Worm (Caenorhabditis elegans) whole organism, late embryonic: ENCODE data around the gene Y54G2A.40.

Source experiments
- C08G9.2 ChIP-seq: sonication (generic microtip); optimal IDR thresholded peaks from 2 replicates; lab custom pipeline; 2016; ENCODE audit warnings: mild to moderate bottlenecking, missing genetic modification characterization, moderate library complexity, missing compliant biosample characterization
- C38D4.7 ChIP-seq: fragments of 200-800 bp; sonication (Bioruptor generic); optimal IDR thresholded peaks from 2 replicates; lab custom pipeline; 2018; ENCODE audit warnings: mild to moderate bottlenecking, missing genetic modification characterization, moderate library complexity, missing compliant biosample characterization
- F13H6.1 ChIP-seq: sonication (generic microtip); optimal IDR thresholded peaks from 2 replicates; lab custom pipeline; 2016; ENCODE audit warnings: missing genetic modification characterization, missing compliant biosample characterization
- K02D7.2 ChIP-seq: sonication (generic microtip); optimal IDR thresholded peaks from 2 replicates; lab custom pipeline; 2017; ENCODE audit warnings: mild to moderate bottlenecking, missing genetic modification characterization, missing compliant biosample characterization
- T23F11.4 ChIP-seq: fragments of 200-800 bp; sonication (Bioruptor generic); optimal IDR thresholded peaks from 2 replicates; lab custom pipeline; 2018; ENCODE audit warnings: mild to moderate bottlenecking, missing genetic modification characterization, missing compliant biosample characterization
- Y22D7AL.16 ChIP-seq: sonication (generic microtip); optimal IDR thresholded peaks from 2 replicates; lab custom pipeline; 2016; ENCODE audit warnings: missing genetic modification characterization, missing compliant biosample characterization
- ama-1 ChIP-seq: fragments of 150-350 bp; optimal IDR thresholded peaks from 2 replicates; lab custom pipeline; 2014
- ceh-14 ChIP-seq: sonication (generic microtip); optimal IDR thresholded peaks from 2 replicates; lab custom pipeline; 2016; ENCODE audit warnings: missing genotype, missing genetic modification characterization, missing compliant biosample characterization
- ceh-18 ChIP-seq: sonication (generic microtip); optimal IDR thresholded peaks from 2 replicates; lab custom pipeline; 2016; ENCODE audit warnings: missing genetic modification characterization, missing compliant biosample characterization
- ceh-2 ChIP-seq: sonication (generic microtip); optimal IDR thresholded peaks from 2 replicates; lab custom pipeline; 2016; ENCODE audit warnings: missing genotype, missing genetic modification characterization, missing compliant biosample characterization
- ceh-24 ChIP-seq: sonication (generic microtip); optimal IDR thresholded peaks from 2 replicates; lab custom pipeline; 2016; ENCODE audit warnings: mild to moderate bottlenecking, missing genetic modification characterization, missing compliant biosample characterization
- ceh-34 ChIP-seq: sonication (generic microtip); optimal IDR thresholded peaks from 2 replicates; lab custom pipeline; 2016; ENCODE audit warnings: mild to moderate bottlenecking, missing genetic modification characterization, missing compliant biosample characterization
- che-1 ChIP-seq: sonication (generic microtip); optimal IDR thresholded peaks from 2 replicates; lab custom pipeline; 2016; ENCODE audit warnings: mild to moderate bottlenecking, missing genetic modification characterization, missing compliant biosample characterization
- dmd-4 ChIP-seq: sonication (generic microtip); optimal IDR thresholded peaks from 2 replicates; lab custom pipeline; 2016; ENCODE audit warnings: borderline replicate concordance, missing genetic modification characterization, missing compliant biosample characterization
- dve-1 ChIP-seq: sonication (generic microtip); optimal IDR thresholded peaks from 2 replicates; lab custom pipeline; 2017; ENCODE audit warnings: antibody characterized with exemption, mild to moderate bottlenecking, missing genetic modification characterization, missing compliant biosample characterization
- elt-4 ChIP-seq: sonication (generic microtip); optimal IDR thresholded peaks from 2 replicates; lab custom pipeline; 2016; ENCODE audit warnings: missing genetic modification characterization, missing compliant biosample characterization
- fax-1 ChIP-seq: sonication (generic microtip); optimal IDR thresholded peaks from 2 replicates; lab custom pipeline; 2016; ENCODE audit warnings: missing genotype, missing genetic modification characterization, missing compliant biosample characterization
- gmeb-2 ChIP-seq: sonication (generic microtip); optimal IDR thresholded peaks from 2 replicates; lab custom pipeline; 2016; ENCODE audit warnings: missing genetic modification characterization, inconsistent platforms, missing compliant biosample characterization
- hlh-15 ChIP-seq: sonication (generic microtip); optimal IDR thresholded peaks from 2 replicates; lab custom pipeline; 2016; ENCODE audit warnings: missing genetic modification characterization, missing compliant biosample characterization
- hlh-30 ChIP-seq: sonication (generic microtip); optimal IDR thresholded peaks from 2 replicates; lab custom pipeline; 2017; ENCODE audit warnings: antibody characterized with exemption, missing genetic modification characterization, missing compliant biosample characterization; ENCODE audit not compliant: insufficient read depth
- hlh-8 ChIP-seq: sonication (generic microtip); optimal IDR thresholded peaks from 2 replicates; lab custom pipeline; 2016; ENCODE audit warnings: missing genotype, missing genetic modification characterization, missing compliant biosample characterization
- lin-11 ChIP-seq: fragments of 200-800 bp; sonication (Bioruptor generic); optimal IDR thresholded peaks from 2 replicates; lab custom pipeline; 2018; ENCODE audit warnings: mild to moderate bottlenecking, missing genetic modification characterization, missing compliant biosample characterization
- madf-2 ChIP-seq: sonication (generic microtip); optimal IDR thresholded peaks from 2 replicates; lab custom pipeline; 2017; ENCODE audit warnings: missing genetic modification characterization, missing compliant biosample characterization
- mec-3 ChIP-seq: sonication (generic microtip); optimal IDR thresholded peaks from 2 replicates; lab custom pipeline; 2016; ENCODE audit warnings: borderline replicate concordance, missing genetic modification characterization, missing compliant biosample characterization
- nhr-11 ChIP-seq: fragments of 150-350 bp; optimal IDR thresholded peaks from 2 replicates; lab custom pipeline; 2014; ENCODE audit warnings: missing biosample characterization, missing genetic modification characterization
- nhr-232 ChIP-seq: sonication (generic microtip); optimal IDR thresholded peaks from 2 replicates; lab custom pipeline; 2016; ENCODE audit warnings: missing genetic modification characterization, missing compliant biosample characterization
- odd-2 ChIP-seq: sonication (generic microtip); optimal IDR thresholded peaks from 2 replicates; lab custom pipeline; 2017; ENCODE audit warnings: antibody characterized with exemption, mild to moderate bottlenecking, missing genetic modification characterization, missing compliant biosample characterization
- pat-9 ChIP-seq: fragments of 200-800 bp; sonication (Bioruptor generic); optimal IDR thresholded peaks from 2 replicates; lab custom pipeline; 2018; ENCODE audit warnings: mild to moderate bottlenecking, missing genetic modification characterization, moderate library complexity, missing compliant biosample characterization
- pha-2 ChIP-seq: sonication (generic microtip); optimal IDR thresholded peaks from 2 replicates; lab custom pipeline; 2017; ENCODE audit warnings: mild to moderate bottlenecking, missing genetic modification characterization, missing compliant biosample characterization
- ref-2 ChIP-seq: sonication (generic microtip); optimal IDR thresholded peaks from 2 replicates; lab custom pipeline; 2016; ENCODE audit warnings: missing genetic modification characterization, missing compliant biosample characterization
- rnt-1 ChIP-seq: sonication (generic microtip); optimal IDR thresholded peaks from 2 replicates; lab custom pipeline; 2016; ENCODE audit warnings: missing genetic modification characterization, missing compliant biosample characterization
- sdc-2 ChIP-seq: sonication (generic microtip); optimal IDR thresholded peaks from 2 replicates; lab custom pipeline; 2016; ENCODE audit warnings: missing genotype, missing genetic modification characterization, missing compliant biosample characterization
- syd-9 ChIP-seq: sonication (generic microtip); optimal IDR thresholded peaks from 2 replicates; lab custom pipeline; 2016; ENCODE audit warnings: mild to moderate bottlenecking, missing genetic modification characterization, moderate library complexity, missing compliant biosample characterization
- tbx-2 ChIP-seq: sonication (generic microtip); optimal IDR thresholded peaks from 2 replicates; lab custom pipeline; 2016; ENCODE audit warnings: missing genetic modification characterization, missing compliant biosample characterization
- tbx-7 ChIP-seq: sonication (generic microtip); optimal IDR thresholded peaks from 2 replicates; lab custom pipeline; 2016; ENCODE audit warnings: missing genotype, missing genetic modification characterization, missing compliant biosample characterization
- unc-3 ChIP-seq, 2 experiments: fragments of 200-800 bp in 1 of 2; sonication (Bioruptor generic) in 1 of 2; sonication (generic microtip) in 1 of 2; conservative IDR thresholded peaks in 1 of 2; optimal IDR thresholded peaks in 1 of 2; 2 replicates each; pipeline versions ENCODE4 v1.3.6 to Lab custom; 2016 to 2022; ENCODE audit warnings: missing compliant biosample characterization in 2 of 2, missing genetic modification characterization in 2 of 2, missing genetic modification reagents in 1 of 2
- unc-42 ChIP-seq: sonication (generic microtip); optimal IDR thresholded peaks from 2 replicates; lab custom pipeline; 2016; ENCODE audit warnings: missing genotype, missing genetic modification characterization, missing compliant biosample characterization
- unc-86 ChIP-seq: sonication (generic microtip); optimal IDR thresholded peaks from 2 replicates; lab custom pipeline; 2016; ENCODE audit warnings: missing genetic modification characterization, missing compliant biosample characterization

Gene Y54G2A.40

DNA sequence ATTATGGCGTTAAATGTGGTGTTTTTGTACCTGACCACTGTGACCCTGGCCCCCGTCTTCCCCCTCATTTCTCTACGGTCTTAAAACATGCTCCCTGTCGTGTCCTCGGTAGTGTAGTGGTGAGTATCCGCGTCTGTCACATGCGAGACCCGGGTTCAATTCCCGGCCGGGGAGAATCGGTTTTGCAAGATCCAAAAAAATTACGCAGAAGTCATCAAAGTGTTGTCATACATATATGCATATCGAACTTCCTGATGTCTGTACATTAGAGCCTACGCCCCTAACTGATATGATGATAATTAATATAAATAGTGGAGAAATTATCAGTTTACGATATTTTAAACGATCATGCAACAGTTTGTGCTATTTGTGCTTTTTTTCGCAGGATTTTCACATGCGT is 40.8 kb upstream of the Y54G2A.40 start, which contains the start of gene Y54G2A.45 (continued):
- TF ChIP-seq ceh-2 (tag; lab: Kevin White, UChicago) (no peak), ceh-14 (tag; lab: Kevin White, UChicago) (no peak), unc-3 (GFP tag; conservative IDR thresholded peaks at IDR 0.05; lab: Robert Waterston, UW) (no peak), unc-3 (tag; optimal IDR thresholded peaks at IDR 0.05; lab: Kevin White, UChicago) (no peak), sdc-2 (tag; lab: Kevin White, UChicago) (peak; percentile 66), T23F11.4 (peak; percentile 17), dve-1 (tag; lab: Kevin White, UChicago) (peak; percentile 75), unc-86 (tag; lab: Kevin White, UChicago) (peak; percentile 51), C08G9.2 (tag; lab: Kevin White, UChicago) (no peak), ref-2 (peak; percentile 46), F13H6.1 (no peak), madf-2 (tag; lab: Kevin White, UChicago) (peak; percentile 6), che-1 (tag; lab: Kevin White, UChicago) (peak; percentile 31), elt-4 (no peak), gmeb-2 (tag; lab: Kevin White, UChicago) (no peak), hlh-8 (tag; lab: Kevin White, UChicago) (no peak), ceh-34 (peak; percentile 6), nhr-232 (tag; lab: Kevin White, UChicago) (peak; percentile 47), pha-2 (no peak), K02D7.2 (tag; lab: Kevin White, UChicago) (peak; percentile 46), nhr-11 (no peak), odd-2 (tag; lab: Kevin White, UChicago) (no peak), fax-1 (tag; lab: Kevin White, UChicago) (no peak), lin-11 (tag; lab: Kevin White, UChicago) (no peak), C38D4.7 (GFP tag; lab: Kevin White, UChicago) (peak; percentile 41), hlh-15 (tag; lab: Kevin White, UChicago) (no peak), ceh-24 (tag; lab: Kevin White, UChicago) (no peak)
- TF ChIP-seq, all 69 proteins: peak for 25

DNA sequence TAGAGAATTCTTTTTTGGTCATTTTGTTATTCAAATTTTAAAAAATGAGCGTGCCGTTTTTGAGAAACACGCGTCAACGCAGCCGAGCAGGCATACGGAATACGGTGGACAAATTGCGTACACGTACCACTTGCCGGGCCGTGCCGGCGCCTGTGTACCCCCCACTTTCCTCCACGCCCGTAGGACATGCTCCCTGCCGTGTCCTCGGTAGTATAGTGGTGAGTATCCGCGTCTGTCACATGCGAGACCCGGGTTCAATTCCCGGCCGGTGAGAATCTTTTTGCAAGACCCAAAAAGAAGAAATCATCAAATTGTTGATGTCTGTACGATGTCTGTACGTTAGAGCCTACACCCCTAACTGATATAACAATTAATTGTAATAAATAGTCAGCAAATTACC is 38.1 kb upstream of the Y54G2A.40 start:
- no peak for TF ChIP-seq mec-3 (tag; lab: Kevin White, UChicago)
- no peak for TF ChIP-seq tbx-7 (tag; lab: Kevin White, UChicago)
- TF ChIP-seq syd-9, result no peak
- TF ChIP-seq C08G9.2 (tag; lab: Kevin White, UChicago), result no peak
- TF ChIP-seq ceh-18 (tag; lab: Kevin White, UChicago), result no peak
- TF ChIP-seq unc-86 (tag; lab: Kevin White, UChicago), result no peak
- TF ChIP-seq ama-1 (lab: Kevin White, UChicago), result no peak
- TF ChIP-seq Y22D7AL.16 (tag; lab: Kevin White, UChicago), result no peak
- TF ChIP-seq dmd-4, result no peak

DNA sequence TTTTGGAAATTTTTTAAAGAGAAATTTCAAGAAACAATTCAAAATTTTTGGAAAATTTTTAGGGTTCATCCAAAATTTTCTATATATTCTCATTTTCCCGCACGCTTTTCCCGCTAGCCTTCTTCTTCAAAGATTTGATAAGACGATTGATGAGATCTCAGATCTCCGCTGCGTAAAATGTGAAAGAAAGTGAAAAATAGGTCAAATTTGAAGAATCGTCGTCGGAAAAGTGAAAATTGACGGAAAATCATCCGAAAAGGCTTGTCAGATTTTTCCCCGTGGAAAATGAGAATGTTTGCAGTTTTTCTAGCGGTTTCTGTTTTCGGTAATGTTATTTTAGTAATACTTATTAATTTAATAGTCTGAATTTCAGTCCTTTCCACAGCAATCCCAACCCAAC is 37.1 kb upstream of the Y54G2A.40 start, which contains the start of gene Y54G2A.76:
Gene Y54G2A.76 (plus strand): TSS at position 203 of the 400 bp plus-strand sequence.
- TF ChIP-seq unc-86 (tag; lab: Kevin White, UChicago) (no peak), ceh-14 (tag; lab: Kevin White, UChicago) (no peak), rnt-1 (tag; lab: Kevin White, UChicago) (no peak), unc-42 (no peak), tbx-2 (tag; lab: Kevin White, UChicago) (no peak), hlh-30 (tag; lab: Kevin White, UChicago) (no peak), ceh-34 (no peak), mec-3 (tag; lab: Kevin White, UChicago) (no peak), ceh-18 (tag; lab: Kevin White, UChicago) (no peak), pha-2 (no peak), pat-9 (tag; lab: Kevin White, UChicago) (no peak), madf-2 (tag; lab: Kevin White, UChicago) (no peak), ref-2 (no peak), syd-9 (no peak), nhr-11 (no peak), F13H6.1 (no peak)
- TF ChIP-seq, all 69 proteins: peak for 0
